Worm (Caenorhabditis elegans): ENCODE data around the gene unc-45.

Gene unc-45

DNA sequence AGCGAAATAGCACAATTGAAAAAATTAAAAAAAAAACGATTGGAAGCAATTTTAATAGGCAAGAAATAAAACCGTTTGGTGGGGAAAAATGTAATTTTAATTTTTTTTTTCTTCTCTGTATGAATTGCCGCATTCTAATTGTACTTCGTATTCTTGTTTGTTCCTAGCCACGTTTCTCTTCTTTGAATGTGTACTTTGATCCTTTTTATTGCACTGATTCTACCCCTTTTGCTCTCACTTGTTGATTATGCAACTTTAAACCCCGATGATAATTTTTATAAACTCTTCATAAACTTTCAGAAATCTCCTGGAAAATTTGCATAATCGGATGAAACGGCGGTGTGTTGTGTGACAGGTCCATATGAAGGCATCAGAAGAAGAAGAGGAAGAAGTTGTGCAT, 50.4 kb downstream of the unc-45 start, which contains the start of gene T22F7.1:
T22F7.1 (plus strand) TSS at position 301 of the 400 bp plus-strand sequence.
- no peak for TF ChIP-seq nfya-1 (tag; optimal IDR thresholded peaks at IDR 0.05)
- no peak for TF ChIP-seq pag-3 (tag; optimal IDR thresholded peaks at IDR 0.05; ENCODE audit: borderline replicate concordance)
- TF ChIP-seq unc-3 (GFP tag; conservative IDR thresholded peaks at IDR 0.05) = no peak
- TF ChIP-seq unc-3 (tag; optimal IDR thresholded peaks at IDR 0.05) = no peak
- no peak for TF ChIP-seq pax-1 (tag; optimal IDR thresholded peaks at IDR 0.05)

DNA sequence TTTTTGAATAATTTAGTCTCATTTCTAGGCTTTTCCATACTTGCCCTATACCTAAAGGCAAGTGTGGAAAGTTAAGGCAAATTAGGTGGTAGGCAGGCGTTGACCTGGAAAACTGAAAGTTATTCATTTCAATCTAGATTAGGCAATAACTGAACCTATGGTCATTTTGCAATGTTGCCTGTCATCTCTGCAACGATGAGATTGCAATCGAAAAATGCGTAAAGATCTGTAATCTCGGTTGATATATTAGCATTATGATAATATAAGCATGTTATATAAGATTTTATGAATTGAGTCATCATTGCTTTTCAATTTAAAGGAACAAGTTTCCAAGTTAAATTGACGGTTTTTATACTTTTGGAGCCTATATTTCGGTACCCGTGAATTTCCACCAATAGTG, 56.4 kb downstream of the unc-45 start:
- TF ChIP-seq nhr-232 (tag; optimal IDR thresholded peaks at IDR 0.05) (no peak), lim-6 (tag; optimal IDR thresholded peaks at IDR 0.05) (no peak), ceh-24 (tag; optimal IDR thresholded peaks at IDR 0.05) (no peak), ceh-31 (tag; optimal IDR thresholded peaks at IDR 0.05) (no peak), hlh-13 (GFP tag; optimal IDR thresholded peaks at IDR 0.05) (no peak), pat-9 (tag; optimal IDR thresholded peaks at IDR 0.05) (no peak), fkh-10 (GFP tag; optimal IDR thresholded peaks at IDR 0.05) (no peak), tbx-2 (tag; optimal IDR thresholded peaks at IDR 0.05) (no peak), ceh-9 (tag; optimal IDR thresholded peaks at IDR 0.05) (no peak), unc-3 (GFP tag; conservative IDR thresholded peaks at IDR 0.05) (no peak), unc-3 (tag; optimal IDR thresholded peaks at IDR 0.05) (no peak), fax-1 (tag; optimal IDR thresholded peaks at IDR 0.05) (no peak), K02D7.2 (tag; optimal IDR thresholded peaks at IDR 0.05) (no peak), C38D4.7 (GFP tag; optimal IDR thresholded peaks at IDR 0.05) (no peak), ceh-14 (tag; optimal IDR thresholded peaks at IDR 0.05) (no peak), pqm-1 (tag; optimal IDR thresholded peaks at IDR 0.05) (no peak), unc-55 (GFP tag; optimal IDR thresholded peaks at IDR 0.05) (no peak), elt-2 (tag; optimal IDR thresholded peaks at IDR 0.05) (no peak)

DNA sequence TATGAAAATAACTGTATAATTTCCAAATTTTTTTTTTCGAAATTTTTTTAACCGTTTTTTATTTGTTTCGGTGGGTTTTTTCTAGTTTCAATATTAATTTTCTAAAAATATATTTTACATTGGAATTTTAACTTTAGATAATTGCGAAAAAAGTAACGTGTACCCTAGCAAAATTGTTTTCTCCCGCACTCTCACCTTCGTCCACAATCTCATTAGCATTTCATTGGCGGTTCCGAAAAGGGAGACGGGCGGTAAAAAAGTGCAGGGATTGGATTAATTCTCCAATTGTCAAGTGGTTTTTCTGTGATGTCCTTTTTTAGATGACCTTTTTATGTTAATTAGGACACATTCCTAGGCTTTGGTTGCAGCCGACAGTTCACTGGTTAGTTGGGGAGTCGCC, 57.9 kb downstream of the unc-45 start:
- TF ChIP-seq elt-4 (tag; optimal IDR thresholded peaks at IDR 0.05) (no peak), pag-3 (tag; optimal IDR thresholded peaks at IDR 0.05; ENCODE audit: borderline replicate concordance) (no peak), ama-1 (optimal IDR thresholded peaks at IDR 0.05) (no peak), mec-3 (tag; optimal IDR thresholded peaks at IDR 0.05; ENCODE audit: borderline replicate concordance) (no peak), pha-2 (tag; optimal IDR thresholded peaks at IDR 0.05) (no peak), Y22D7AL.16 (tag; optimal IDR thresholded peaks at IDR 0.05) (no peak), pax-1 (tag; optimal IDR thresholded peaks at IDR 0.05) (no peak), unc-55 (GFP tag; optimal IDR thresholded peaks at IDR 0.05) (no peak), pqm-1 (tag; optimal IDR thresholded peaks at IDR 0.05) (no peak), ceh-14 (tag; optimal IDR thresholded peaks at IDR 0.05) (no peak), ceh-19 (GFP tag; optimal IDR thresholded peaks at IDR 0.05) (no peak), ceh-9 (tag; optimal IDR thresholded peaks at IDR 0.05) (no peak), madf-2 (tag; optimal IDR thresholded peaks at IDR 0.05) (no peak), fax-1 (tag; optimal IDR thresholded peaks at IDR 0.05) (no peak), pha-4 (tag; optimal IDR thresholded peaks at IDR 0.05) (no peak)
